Worm (Caenorhabditis elegans) whole organism, late embryonic: ENCODE measurements around the gene T04F3.3.

Source experiments
- C08G9.2 ChIP-seq: sonication (generic microtip); optimal IDR thresholded peaks from 2 replicates; lab custom pipeline; 2016; ENCODE audit warnings: mild to moderate bottlenecking, missing genetic modification characterization, moderate library complexity, missing compliant biosample characterization
- C38D4.7 ChIP-seq: fragments of 200-800 bp; sonication (Bioruptor generic); optimal IDR thresholded peaks from 2 replicates; lab custom pipeline; 2018; ENCODE audit warnings: mild to moderate bottlenecking, missing genetic modification characterization, moderate library complexity, missing compliant biosample characterization
- F13H6.1 ChIP-seq: sonication (generic microtip); optimal IDR thresholded peaks from 2 replicates; lab custom pipeline; 2016; ENCODE audit warnings: missing genetic modification characterization, missing compliant biosample characterization
- K09A11.1 ChIP-seq: sonication (generic microtip); optimal IDR thresholded peaks from 2 replicates; lab custom pipeline; 2017; ENCODE audit warnings: antibody characterized with exemption, mild to moderate bottlenecking, missing genetic modification characterization, missing compliant biosample characterization; ENCODE audit not compliant: insufficient read depth
- T23F11.4 ChIP-seq: fragments of 200-800 bp; sonication (Bioruptor generic); optimal IDR thresholded peaks from 2 replicates; lab custom pipeline; 2018; ENCODE audit warnings: mild to moderate bottlenecking, missing genetic modification characterization, missing compliant biosample characterization
- ahr-1 ChIP-seq: sonication (generic microtip); optimal IDR thresholded peaks from 2 replicates; lab custom pipeline; 2016; ENCODE audit warnings: missing genetic modification characterization, missing compliant biosample characterization
- ama-1 ChIP-seq: fragments of 150-350 bp; optimal IDR thresholded peaks from 2 replicates; lab custom pipeline; 2014
- ceh-14 ChIP-seq: sonication (generic microtip); optimal IDR thresholded peaks from 2 replicates; lab custom pipeline; 2016; ENCODE audit warnings: missing genotype, missing genetic modification characterization, missing compliant biosample characterization
- ceh-18 ChIP-seq: sonication (generic microtip); optimal IDR thresholded peaks from 2 replicates; lab custom pipeline; 2016; ENCODE audit warnings: missing genetic modification characterization, missing compliant biosample characterization
- ceh-19 ChIP-seq: fragments of 200-800 bp; sonication (Bioruptor generic); optimal IDR thresholded peaks from 2 replicates; lab custom pipeline; 2018; ENCODE audit warnings: mild to moderate bottlenecking, missing genetic modification characterization, missing compliant biosample characterization
- ceh-22 ChIP-seq: sonication (generic microtip); optimal IDR thresholded peaks from 2 replicates; lab custom pipeline; 2017; ENCODE audit warnings: missing biosample characterization, missing genetic modification characterization
- ceh-31 ChIP-seq: sonication (generic microtip); optimal IDR thresholded peaks from 2 replicates; lab custom pipeline; 2016; ENCODE audit warnings: missing genetic modification characterization, missing compliant biosample characterization
- ceh-48 ChIP-seq: sonication (generic microtip); optimal IDR thresholded peaks from 2 replicates; lab custom pipeline; 2016; ENCODE audit warnings: missing genetic modification characterization, inconsistent platforms, missing compliant biosample characterization
- ceh-9 ChIP-seq: sonication (generic microtip); optimal IDR thresholded peaks from 2 replicates; lab custom pipeline; 2016; ENCODE audit warnings: mild to moderate bottlenecking, missing genetic modification characterization, inconsistent platforms, missing compliant biosample characterization
- dmd-4 ChIP-seq: sonication (generic microtip); optimal IDR thresholded peaks from 2 replicates; lab custom pipeline; 2016; ENCODE audit warnings: borderline replicate concordance, missing genetic modification characterization, missing compliant biosample characterization
- dve-1 ChIP-seq: sonication (generic microtip); optimal IDR thresholded peaks from 2 replicates; lab custom pipeline; 2017; ENCODE audit warnings: antibody characterized with exemption, mild to moderate bottlenecking, missing genetic modification characterization, missing compliant biosample characterization
- elt-4 ChIP-seq: sonication (generic microtip); optimal IDR thresholded peaks from 2 replicates; lab custom pipeline; 2016; ENCODE audit warnings: missing genetic modification characterization, missing compliant biosample characterization
- ets-4 ChIP-seq: sonication (generic microtip); optimal IDR thresholded peaks from 2 replicates; lab custom pipeline; 2016; ENCODE audit warnings: missing genetic modification characterization, missing compliant biosample characterization
- eyg-1 ChIP-seq: sonication (generic microtip); optimal IDR thresholded peaks from 2 replicates; lab custom pipeline; 2016; ENCODE audit warnings: missing genotype, missing genetic modification characterization, missing compliant biosample characterization
- gmeb-2 ChIP-seq: sonication (generic microtip); optimal IDR thresholded peaks from 2 replicates; lab custom pipeline; 2016; ENCODE audit warnings: missing genetic modification characterization, inconsistent platforms, missing compliant biosample characterization
- hlh-13 ChIP-seq: fragments of 200-800 bp; sonication (Bioruptor generic); optimal IDR thresholded peaks from 2 replicates; lab custom pipeline; 2018; ENCODE audit warnings: mild to moderate bottlenecking, missing genetic modification characterization, missing compliant biosample characterization
- hlh-8 ChIP-seq: sonication (generic microtip); optimal IDR thresholded peaks from 2 replicates; lab custom pipeline; 2016; ENCODE audit warnings: missing genotype, missing genetic modification characterization, missing compliant biosample characterization
- lin-11 ChIP-seq: fragments of 200-800 bp; sonication (Bioruptor generic); optimal IDR thresholded peaks from 2 replicates; lab custom pipeline; 2018; ENCODE audit warnings: mild to moderate bottlenecking, missing genetic modification characterization, missing compliant biosample characterization
- madf-2 ChIP-seq: sonication (generic microtip); optimal IDR thresholded peaks from 2 replicates; lab custom pipeline; 2017; ENCODE audit warnings: missing genetic modification characterization, missing compliant biosample characterization
- mec-3 ChIP-seq: sonication (generic microtip); optimal IDR thresholded peaks from 2 replicates; lab custom pipeline; 2016; ENCODE audit warnings: borderline replicate concordance, missing genetic modification characterization, missing compliant biosample characterization
- nfya-1 ChIP-seq: sonication (generic microtip); optimal IDR thresholded peaks from 2 replicates; lab custom pipeline; 2017; ENCODE audit warnings: missing genetic modification characterization, mild to moderate bottlenecking, missing compliant biosample characterization, antibody characterized with exemption, moderate library complexity
- nhr-11 ChIP-seq: fragments of 150-350 bp; optimal IDR thresholded peaks from 2 replicates; lab custom pipeline; 2014; ENCODE audit warnings: missing biosample characterization, missing genetic modification characterization
- nhr-232 ChIP-seq: sonication (generic microtip); optimal IDR thresholded peaks from 2 replicates; lab custom pipeline; 2016; ENCODE audit warnings: missing genetic modification characterization, missing compliant biosample characterization
- odd-2 ChIP-seq: sonication (generic microtip); optimal IDR thresholded peaks from 2 replicates; lab custom pipeline; 2017; ENCODE audit warnings: antibody characterized with exemption, mild to moderate bottlenecking, missing genetic modification characterization, missing compliant biosample characterization
- pag-3 ChIP-seq: sonication (generic microtip); optimal IDR thresholded peaks from 2 replicates; lab custom pipeline; 2016; ENCODE audit warnings: missing compliant biosample characterization, missing genetic modification characterization, borderline replicate concordance
- pha-2 ChIP-seq: sonication (generic microtip); optimal IDR thresholded peaks from 2 replicates; lab custom pipeline; 2017; ENCODE audit warnings: mild to moderate bottlenecking, missing genetic modification characterization, missing compliant biosample characterization
- pha-4 ChIP-seq: fragments of 150-350 bp; optimal IDR thresholded peaks from 2 replicates; lab custom pipeline; 2018; ENCODE audit warnings: missing biosample characterization, missing genetic modification reagents, missing genetic modification characterization
- pros-1 ChIP-seq: fragments of 150-350 bp; optimal IDR thresholded peaks from 2 replicates; lab custom pipeline; 2014; ENCODE audit warnings: missing biosample characterization, missing genetic modification reagents, missing genetic modification characterization
- ref-2 ChIP-seq: sonication (generic microtip); optimal IDR thresholded peaks from 2 replicates; lab custom pipeline; 2016; ENCODE audit warnings: missing genetic modification characterization, missing compliant biosample characterization
- sdc-2 ChIP-seq: sonication (generic microtip); optimal IDR thresholded peaks from 2 replicates; lab custom pipeline; 2016; ENCODE audit warnings: missing genotype, missing genetic modification characterization, missing compliant biosample characterization
- sox-2 ChIP-seq: fragments of 200-800 bp; sonication (Bioruptor generic); IDR thresholded peaks from 2 replicates; pipeline ENCODE4 v1.3.6; 2022; ENCODE audit warnings: missing genetic modification reagents, missing genetic modification characterization, missing compliant biosample characterization
- sox-4 ChIP-seq: sonication (generic microtip); optimal IDR thresholded peaks from 2 replicates; lab custom pipeline; 2017; ENCODE audit warnings: mild to moderate bottlenecking, missing genetic modification characterization, inconsistent platforms, missing compliant biosample characterization
- syd-9 ChIP-seq: sonication (generic microtip); optimal IDR thresholded peaks from 2 replicates; lab custom pipeline; 2016; ENCODE audit warnings: mild to moderate bottlenecking, missing genetic modification characterization, moderate library complexity, missing compliant biosample characterization
- tbx-2 ChIP-seq: sonication (generic microtip); optimal IDR thresholded peaks from 2 replicates; lab custom pipeline; 2016; ENCODE audit warnings: missing genetic modification characterization, missing compliant biosample characterization
- unc-3 ChIP-seq, 2 experiments: fragments of 200-800 bp in 1 of 2; sonication (Bioruptor generic) in 1 of 2; sonication (generic microtip) in 1 of 2; conservative IDR thresholded peaks in 1 of 2; optimal IDR thresholded peaks in 1 of 2; 2 replicates each; pipeline versions ENCODE4 v1.3.6 to Lab custom; 2016 to 2022; ENCODE audit warnings: missing compliant biosample characterization in 2 of 2, missing genetic modification characterization in 2 of 2, missing genetic modification reagents in 1 of 2
- zip-5 ChIP-seq: sonication (generic microtip); optimal IDR thresholded peaks from 2 replicates; lab custom pipeline; 2016; ENCODE audit warnings: missing genetic modification characterization, missing compliant biosample characterization
- ztf-16 ChIP-seq: sonication (generic microtip); optimal IDR thresholded peaks from 2 replicates; lab custom pipeline; 2017; ENCODE audit warnings: missing genetic modification characterization, missing compliant biosample characterization

Gene T04F3.3

DNA sequence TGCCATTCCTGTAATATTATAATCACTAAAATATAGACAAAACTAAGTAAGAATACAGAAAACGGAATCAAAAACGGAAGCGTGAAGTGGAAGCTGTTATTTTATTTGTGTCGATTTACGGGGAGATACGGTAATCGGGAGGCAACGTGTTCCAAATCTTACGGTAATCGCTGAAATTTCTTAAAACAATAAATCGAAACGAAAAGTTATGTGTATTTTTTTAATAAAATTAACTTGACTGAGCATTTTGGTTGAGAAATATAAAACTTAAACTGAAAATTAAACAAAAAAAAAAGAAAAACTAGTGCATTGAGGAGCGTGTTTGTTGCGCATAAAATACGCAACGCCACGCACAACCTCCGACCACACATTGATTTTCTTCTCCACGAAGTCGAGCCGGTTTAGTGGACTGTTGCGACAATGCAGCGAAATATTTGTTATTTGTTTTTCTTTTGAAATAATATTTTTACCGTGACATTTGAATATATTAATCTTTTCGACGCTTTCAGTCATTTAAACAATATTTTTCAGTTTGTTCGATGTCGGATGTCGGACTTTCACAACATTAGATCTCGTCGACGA lies 5.7 kb downstream of the T04F3.3 start, which contains the start of the genes F55A11.1 and syx-5 (continued):
- TF ChIP-seq ahr-1 (tag; lab: Kevin White, UChicago) (no peak), pha-2 (tag; lab: Kevin White, UChicago) (no peak), F13H6.1 (tag; lab: Kevin White, UChicago) (no peak), ceh-22 (tag; lab: Kevin White, UChicago) (no peak), zip-5 (tag; lab: Kevin White, UChicago) (no peak), unc-3 (GFP tag; conservative IDR thresholded peaks at IDR 0.05; lab: Robert Waterston, UW) (no peak), unc-3 (tag; optimal IDR thresholded peaks at IDR 0.05; lab: Kevin White, UChicago) (no peak), mec-3 (tag; lab: Kevin White, UChicago) (no peak), eyg-1 (no peak), hlh-13 (no peak), syd-9 (no peak), sox-4 (no peak), nhr-11 (tag; lab: Kevin White, UChicago) (no peak), pag-3 (tag; lab: Kevin White, UChicago) (no peak), madf-2 (tag; lab: Kevin White, UChicago) (no peak), ref-2 (no peak), C38D4.7 (no peak), pha-4 (tag; lab: Kevin White, UChicago) (no peak), ztf-16 (tag; lab: Kevin White, UChicago) (no peak), ceh-18 (peak; percentile 22), sox-2 (GFP tag; lab: Robert Waterston, UW) (no peak), nhr-232 (tag; lab: Kevin White, UChicago) (no peak), ceh-19 (GFP tag; lab: Kevin White, UChicago) (no peak), pros-1 (tag; lab: Kevin White, UChicago) (no peak), dve-1 (tag; lab: Kevin White, UChicago) (no peak), ets-4 (no peak), K09A11.1 (tag; lab: Kevin White, UChicago) (no peak)
- TF ChIP-seq, all 69 proteins: peak for 10

DNA sequence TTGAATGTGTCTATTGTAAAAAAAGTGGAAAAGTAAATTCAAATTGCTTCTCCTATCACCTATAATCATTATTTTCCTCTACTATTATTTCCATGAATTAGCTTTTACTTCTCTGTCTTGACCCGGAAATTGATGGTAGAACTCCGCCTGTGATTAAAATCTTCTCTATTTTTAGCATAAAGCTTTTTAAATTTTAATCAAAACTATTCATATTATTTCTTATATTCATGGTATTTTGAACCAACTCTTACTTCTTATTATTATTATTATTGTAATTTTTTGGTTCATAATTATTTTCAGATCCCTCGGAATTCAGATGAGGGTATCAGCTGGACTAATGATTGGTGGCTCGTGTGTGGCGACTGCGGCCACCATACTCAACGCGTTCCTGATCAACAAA lies 8.3 kb downstream of the T04F3.3 start, which contains the start of gene sel-11:
sel-11 (plus strand) TSS at position 301 of the 400 bp plus-strand sequence.
- TF ChIP-seq hlh-13 (no peak), C38D4.7 (no peak), madf-2 (tag; lab: Kevin White, UChicago) (no peak), ama-1 (lab: Kevin White, UChicago) (no peak), ets-4 (no peak), elt-4 (no peak), sdc-2 (no peak), odd-2 (tag; lab: Kevin White, UChicago) (no peak), ref-2 (no peak), lin-11 (tag; lab: Kevin White, UChicago) (no peak), nfya-1 (tag; lab: Kevin White, UChicago) (no peak), ceh-14 (tag; lab: Kevin White, UChicago) (no peak), ceh-31 (tag; lab: Kevin White, UChicago) (no peak), T23F11.4 (GFP tag; lab: Kevin White, UChicago) (no peak), nhr-232 (tag; lab: Kevin White, UChicago) (no peak), tbx-2 (tag; lab: Kevin White, UChicago) (no peak), dmd-4 (no peak), C08G9.2 (no peak), F13H6.1 (tag; lab: Kevin White, UChicago) (no peak), gmeb-2 (tag; lab: Kevin White, UChicago) (no peak)

DNA sequence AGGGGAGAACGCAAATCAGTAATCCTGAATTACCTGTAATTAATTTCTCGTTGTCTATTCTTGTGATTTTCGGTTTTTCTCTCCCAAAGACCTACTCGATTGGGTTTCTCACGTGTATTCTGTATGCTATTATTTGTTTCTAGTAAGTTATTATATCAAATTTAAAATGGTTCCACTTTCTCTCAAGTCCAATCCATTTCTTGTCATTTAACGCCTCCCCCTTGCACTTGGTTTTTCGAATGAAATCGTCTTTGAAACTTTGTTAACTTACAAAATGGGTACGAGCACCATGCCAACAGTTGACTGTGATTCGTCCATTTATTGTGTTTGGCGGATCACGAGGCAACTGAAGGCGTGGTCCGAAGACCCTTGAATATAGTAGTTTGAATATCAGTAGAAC lies 10.9 kb downstream of the T04F3.3 start:
- TF ChIP-seq nhr-11 (tag; lab: Kevin White, UChicago) (no peak), ceh-9 (tag; lab: Kevin White, UChicago) (no peak), hlh-8 (tag; lab: Kevin White, UChicago) (no peak), ceh-48 (tag; lab: Kevin White, UChicago) (no peak)
